Fruit fly (Drosophila melanogaster): ENCODE measurements around the gene CG31624.
A peak's percentile ranks its signal among the peaks of the same experiment; 100 is the strongest.

The CG31624 gene

dm6 chr2L:21214961-21215362, 14.8 kb upstream of the CG31624 start (continued):
- peak; percentile 10 for TF ChIP-seq CG12744 (GFP tag; optimal IDR thresholded peaks at IDR 0.05)
- no peak for TF ChIP-seq Aef1 (GFP tag; IDR thresholded peaks at IDR 0.05)
- no peak for TF ChIP-seq Eip74EF (GFP tag; optimal IDR thresholded peaks at IDR 0.05)
- no peak for TF ChIP-seq salm (tag; optimal IDR thresholded peaks at IDR 0.05)
- TF ChIP-seq esg (GFP tag; conservative IDR thresholded peaks at IDR 0.05) = no peak
- no peak for TF ChIP-seq CG6683 (GFP tag; optimal IDR thresholded peaks at IDR 0.05)
- TF ChIP-seq CG30403 (GFP tag; optimal IDR thresholded peaks at IDR 0.05) = peak; percentile 11
- TF ChIP-seq Doc3 (GFP tag; IDR thresholded peaks at IDR 0.05; ENCODE audit: partially characterized antibody) = no peak
- no peak for TF ChIP-seq CG43689 (GFP tag; IDR thresholded peaks at IDR 0.05)
- TF ChIP-seq CG10267 (tag; optimal IDR thresholded peaks at IDR 0.05) = no peak
- no peak for TF ChIP-seq org-1 (GFP tag; optimal IDR thresholded peaks at IDR 0.05)
- peak; percentile 5 for TF ChIP-seq CG10979 (tag; optimal IDR thresholded peaks at IDR 0.05)
- peak; percentile 49; the same call in 1 of the 2 replicates for TF ChIP-seq slbo (GFP tag; IDR thresholded peaks at IDR 0.05)
- no peak for TF ChIP-seq sqz (GFP tag; optimal IDR thresholded peaks at IDR 0.05)
- TF ChIP-seq Camta (GFP tag; optimal IDR thresholded peaks at IDR 0.05) = peak; percentile 34
- peak; percentile 47 for TF ChIP-seq CG18599 (GFP tag; optimal IDR thresholded peaks at IDR 0.05)
- TF ChIP-seq psq (GFP tag; optimal IDR thresholded peaks at IDR 0.05) = no peak
- TF ChIP-seq stc (GFP tag; IDR thresholded peaks at IDR 0.05) = peak; percentile 50; the same call in 1 of the 2 replicates
- no peak for TF ChIP-seq nau (GFP tag; optimal IDR thresholded peaks at IDR 0.05)
- TF ChIP-seq CG6254 (GFP tag; optimal IDR thresholded peaks at IDR 0.05) = no peak
- peak; percentile 70; the same call in 1 of the 2 replicates for TF ChIP-seq rib (GFP tag; IDR thresholded peaks at IDR 0.05)
- TF ChIP-seq cad (GFP tag; optimal IDR thresholded peaks at IDR 0.05) = no peak
- no peak for TF ChIP-seq CG14667 (GFP tag; IDR thresholded peaks at IDR 0.05)
- TF ChIP-seq CG6813 (GFP tag; optimal IDR thresholded peaks at IDR 0.05) = no peak
- TF ChIP-seq Ets97D (GFP tag; optimal IDR thresholded peaks at IDR 0.05) = peak; percentile 13
- peak; percentile 31 for TF ChIP-seq CG3407 (GFP tag; optimal IDR thresholded peaks at IDR 0.05)
- no peak for TF ChIP-seq Usf (GFP tag; optimal IDR thresholded peaks at IDR 0.05)
- no peak for TF ChIP-seq slou (GFP tag; optimal IDR thresholded peaks at IDR 0.05)
- TF ChIP-seq CG14860 (GFP tag; IDR thresholded peaks at IDR 0.05; ENCODE audit: partially characterized antibody) = no peak
- TF ChIP-seq sob (GFP tag; IDR thresholded peaks at IDR 0.05) = peak; percentile 61
- no peak for TF ChIP-seq unc-4 (GFP tag; IDR thresholded peaks at IDR 0.05; ENCODE audit: partially characterized antibody)
- TF ChIP-seq CG12104 (GFP tag; optimal IDR thresholded peaks at IDR 0.05) = no peak
- no peak for TF ChIP-seq dysf (GFP tag; IDR thresholded peaks at IDR 0.05)
- peak; percentile 44 for TF ChIP-seq caup (GFP tag; optimal IDR thresholded peaks at IDR 0.05; ENCODE audit: severe bottlenecking)
- TF ChIP-seq CG15269 (tag; optimal IDR thresholded peaks at IDR 0.05) = no peak
- no peak for TF ChIP-seq CG3838 (GFP tag; optimal IDR thresholded peaks at IDR 0.05)
- no peak for TF ChIP-seq Atf-2 (GFP tag; optimal IDR thresholded peaks at IDR 0.05)
- TF ChIP-seq CG3726 (GFP tag; IDR thresholded peaks at IDR 0.05) = no peak
- TF ChIP-seq Sry-δ (GFP tag; optimal IDR thresholded peaks at IDR 0.05) = peak; percentile 17
- no peak for TF ChIP-seq ranshi (GFP tag; IDR thresholded peaks at IDR 0.05)
- TF ChIP-seq CG14441 (GFP tag; IDR thresholded peaks at IDR 0.05) = 0 out of 2 replicates have a peak, but pooled peaks have one; percentile 13
- no peak for TF ChIP-seq wdn (GFP tag; IDR thresholded peaks at IDR 0.05)
- peak; percentile 78 for TF ChIP-seq Bgb (GFP tag; IDR thresholded peaks at IDR 0.05; ENCODE audit: partially characterized antibody)
- TF ChIP-seq peb (GFP tag; IDR thresholded peaks at IDR 0.05) = 0 out of 2 replicates have a peak, but pooled peaks have one; percentile 7
- TF ChIP-seq Fer3 (tag; optimal IDR thresholded peaks at IDR 0.05) = peak; percentile 11
- no peak for TF ChIP-seq Trl (optimal IDR thresholded peaks at IDR 0.05)
- TF ChIP-seq Trl (GFP tag; optimal IDR thresholded peaks at IDR 0.05) = peak; percentile 38
- TF ChIP-seq ewg (GFP tag; optimal IDR thresholded peaks at IDR 0.05) = peak; percentile 54
- no peak for TF ChIP-seq hbn (GFP tag; IDR thresholded peaks at IDR 0.05; ENCODE audit: partially characterized antibody)
- no peak for TF ChIP-seq oc (tag; optimal IDR thresholded peaks at IDR 0.05)
- peak; percentile 34 for TF ChIP-seq CG1603 (tag; optimal IDR thresholded peaks at IDR 0.05)
